Fruit fly (Drosophila melanogaster) whole organism, embryonic: ENCODE data around the gene vnd.

Experiments
- Antp ChIP-seq: fragments of 200-800 bp; sonication (Bioruptor generic); optimal IDR thresholded peaks from 3 replicates; lab custom pipeline; 2016; ENCODE audit warnings: missing biosample characterization, missing genetic modification characterization
- Bdp1 ChIP-seq: fragments of 200-800 bp; sonication (Bioruptor generic); optimal IDR thresholded peaks from 3 replicates; lab custom pipeline; 2016; ENCODE audit warnings: missing biosample characterization, missing genetic modification characterization
- CG1024 ChIP-seq: fragments of 200-800 bp; sonication (Bioruptor generic); IDR thresholded peaks from 2 replicates; pipeline ENCODE4 v1.3.6; 2022; ENCODE audit warnings: missing biosample characterization, missing genetic modification characterization
- CG10366 ChIP-seq: fragments of 200-800 bp; sonication (Bioruptor generic); IDR thresholded peaks from 2 replicates; pipeline ENCODE4 v1.3.6; 2022; ENCODE audit warnings: missing biosample characterization, missing genetic modification characterization
- CG10543 ChIP-seq: fragments of 200-800 bp; sonication (Bioruptor generic); optimal IDR thresholded peaks from 3 replicates; lab custom pipeline; 2017; ENCODE audit warnings: missing biosample characterization, mild to moderate bottlenecking, missing genetic modification characterization, moderate library complexity
- CG11696 ChIP-seq: fragments of 200-800 bp; sonication (Bioruptor generic); IDR thresholded peaks from 2 replicates; pipeline ENCODE4 v1.3.6; 2022; ENCODE audit warnings: missing biosample characterization, missing genetic modification characterization
- CG12236 ChIP-seq: fragments of 200-800 bp; sonication (Bioruptor generic); optimal IDR thresholded peaks from 2 replicates; lab custom pipeline; 2016; ENCODE audit warnings: missing biosample characterization, missing genetic modification characterization
- CG12659 ChIP-seq: fragments of 200-800 bp; sonication (Bioruptor generic); optimal IDR thresholded peaks from 3 replicates; lab custom pipeline; 2017; ENCODE audit warnings: mild to moderate bottlenecking, missing biosample characterization, missing genetic modification reagents, missing genetic modification characterization
- CG13287 ChIP-seq: fragments of 200-800 bp; sonication (Bioruptor generic); IDR thresholded peaks from 2 replicates; pipeline ENCODE4 v1.3.6; 2022; ENCODE audit warnings: missing biosample characterization, missing genetic modification characterization; ENCODE audit not compliant: partially characterized antibody
- CG14710 ChIP-seq: fragments of 200-800 bp; sonication (Bioruptor generic); optimal IDR thresholded peaks from 3 replicates; lab custom pipeline; 2019; ENCODE audit warnings: missing biosample characterization, mild to moderate bottlenecking, missing genetic modification characterization, moderate library complexity
- CG1529 ChIP-seq: fragments of 200-800 bp; sonication (Bioruptor generic); optimal IDR thresholded peaks from 3 replicates; lab custom pipeline; 2018; ENCODE audit warnings: missing biosample characterization, missing genetic modification characterization
- CG15514 ChIP-seq: fragments of 200-800 bp; sonication (Bioruptor generic); optimal IDR thresholded peaks from 3 replicates; lab custom pipeline; 2017; ENCODE audit warnings: missing biosample characterization, missing genetic modification characterization, mild to moderate bottlenecking, moderate library complexity, missing genetic modification reagents
- CG18011 ChIP-seq: fragments of 200-800 bp; sonication (Bioruptor generic); optimal IDR thresholded peaks from 2 replicates; lab custom pipeline; 2017; ENCODE audit warnings: missing biosample characterization, missing genetic modification characterization, mild to moderate bottlenecking, moderate library complexity, missing genotype
- CG18262 ChIP-seq: fragments of 200-800 bp; optimal IDR thresholded peaks from 3 replicates; lab custom pipeline; 2019; ENCODE audit warnings: missing biosample characterization, mild to moderate bottlenecking, missing genetic modification characterization, moderate library complexity
- CG34376 ChIP-seq: fragments of 200-800 bp; sonication (Bioruptor generic); optimal IDR thresholded peaks from 2 replicates; lab custom pipeline; 2018; ENCODE audit warnings: missing biosample characterization, mild to moderate bottlenecking, missing genetic modification characterization
- CG3838 ChIP-seq: fragments of 200-800 bp; sonication (Bioruptor generic); optimal IDR thresholded peaks from 3 replicates; lab custom pipeline; 2016; ENCODE audit warnings: missing biosample characterization, missing genetic modification characterization
- CG3995 ChIP-seq: fragments of 200-800 bp; sonication (Bioruptor generic); optimal IDR thresholded peaks from 3 replicates; lab custom pipeline; 2016; ENCODE audit warnings: missing biosample characterization, missing genetic modification characterization
- CG42726 ChIP-seq: fragments of 200-800 bp; sonication (Bioruptor generic); IDR thresholded peaks from 2 replicates; pipeline ENCODE4 v1.3.6; 2022; ENCODE audit warnings: missing biosample characterization, missing genetic modification characterization; ENCODE audit not compliant: partially characterized antibody
- CG6254 ChIP-seq: fragments of 200-800 bp; sonication (Bioruptor generic); optimal IDR thresholded peaks from 3 replicates; lab custom pipeline; 2017; ENCODE audit warnings: mild to moderate bottlenecking, missing biosample characterization, missing genetic modification reagents, missing genetic modification characterization
- CG6854 ChIP-seq: fragments of 200-800 bp; sonication (Bioruptor generic); optimal IDR thresholded peaks from 3 replicates; lab custom pipeline; 2017; ENCODE audit warnings: missing biosample characterization, mild to moderate bottlenecking, missing genetic modification characterization
- CG7987 ChIP-seq: fragments of 200-800 bp; sonication (Bioruptor generic); optimal IDR thresholded peaks from 2 replicates; lab custom pipeline; 2018; ENCODE audit warnings: missing biosample characterization, mild to moderate bottlenecking, missing genetic modification characterization, moderate library complexity
- CG8478 ChIP-seq: fragments of >200 bp; optimal IDR thresholded peaks from 2 replicates; lab custom pipeline; 2018
- CG9609 ChIP-seq: fragments of 200-800 bp; sonication (Bioruptor generic); optimal IDR thresholded peaks from 3 replicates; lab custom pipeline; 2016; ENCODE audit warnings: missing biosample characterization, missing genetic modification characterization
- Dbx ChIP-seq: fragments of 200-800 bp; sonication (Bioruptor generic); IDR thresholded peaks from 3 replicates; pipeline ENCODE4 v1.3.6; 2022; ENCODE audit warnings: missing biosample characterization, missing genetic modification characterization
- Dip3 ChIP-seq: fragments of 200-800 bp; sonication (Bioruptor generic); optimal IDR thresholded peaks from 3 replicates; lab custom pipeline; 2016; ENCODE audit warnings: missing biosample characterization, missing genetic modification characterization
- Dref ChIP-seq: fragments of 200-800 bp; sonication (Bioruptor generic); IDR thresholded peaks from 2 replicates; pipeline ENCODE4 v1.3.6; 2022; ENCODE audit warnings: missing biosample characterization, missing genetic modification characterization
- Drgx ChIP-seq: fragments of 200-800 bp; sonication (Bioruptor generic); IDR thresholded peaks from 2 replicates; pipeline ENCODE4 v1.3.6; 2022; ENCODE audit warnings: missing biosample characterization, missing genetic modification characterization
- GATAe ChIP-seq: fragments of 200-800 bp; sonication (Bioruptor generic); conservative IDR thresholded peaks from 2 replicates; pipeline ENCODE4 v1.3.6; 2022; ENCODE audit warnings: missing biosample characterization, missing genetic modification characterization
- HLH3B ChIP-seq: fragments of 200-800 bp; sonication (Bioruptor generic); IDR thresholded peaks from 2 replicates; pipeline ENCODE4 v1.3.6; 2022; ENCODE audit warnings: missing biosample characterization, missing genetic modification characterization
- HLH4C ChIP-seq: fragments of 200-800 bp; sonication (Bioruptor generic); IDR thresholded peaks from 3 replicates; pipeline ENCODE4 v1.3.6; 2022; ENCODE audit warnings: missing biosample characterization, missing genetic modification characterization; ENCODE audit not compliant: partially characterized antibody
- Max ChIP-seq: fragments of 200-800 bp; sonication (Bioruptor generic); optimal IDR thresholded peaks from 2 replicates; lab custom pipeline; 2016; ENCODE audit warnings: missing biosample characterization, mild to moderate bottlenecking, missing genetic modification characterization
- Meics ChIP-seq: fragments of 200-800 bp; sonication (Bioruptor generic); optimal IDR thresholded peaks from 2 replicates; lab custom pipeline; 2017; ENCODE audit warnings: missing biosample characterization, mild to moderate bottlenecking, missing genetic modification characterization
- Mrtf ChIP-seq: fragments of 200-800 bp; sonication (Bioruptor generic); IDR thresholded peaks from 3 replicates; pipeline ENCODE4 v1.3.6; 2022; ENCODE audit warnings: missing biosample characterization, missing genetic modification characterization
- NC2β ChIP-seq: fragments of 200-800 bp; sonication (Bioruptor generic); optimal IDR thresholded peaks from 2 replicates; lab custom pipeline; 2016; ENCODE audit warnings: missing biosample characterization, missing genetic modification characterization
- Opbp ChIP-seq: fragments of 200-800 bp; sonication (Bioruptor generic); IDR thresholded peaks from 3 replicates; pipeline ENCODE4 v1.3.6; 2022; ENCODE audit warnings: missing biosample characterization, missing genetic modification characterization; ENCODE audit not compliant: partially characterized antibody
- Scr ChIP-seq: fragments of 200-800 bp; sonication (Bioruptor generic); IDR thresholded peaks from 2 replicates; pipeline ENCODE4 v1.3.6; 2022; ENCODE audit warnings: missing biosample characterization, missing genetic modification characterization; ENCODE audit not compliant: partially characterized antibody
- Tbp ChIP-seq: fragments of >200 bp; optimal IDR thresholded peaks from 2 replicates; lab custom pipeline; 2018; ENCODE audit warnings: missing biosample characterization, missing genetic modification characterization
- crol ChIP-seq: fragments of 200-800 bp; sonication (Bioruptor generic); IDR thresholded peaks from 2 replicates; pipeline ENCODE4 v1.3.6; 2022; ENCODE audit warnings: missing biosample characterization, missing genetic modification characterization
- dmrt11E ChIP-seq: fragments of 200-800 bp; sonication (Bioruptor generic); optimal IDR thresholded peaks from 3 replicates; lab custom pipeline; 2018; ENCODE audit warnings: missing biosample characterization, mild to moderate bottlenecking, missing genetic modification characterization, moderate library complexity
- en ChIP-seq: fragments of 200-800 bp; sonication (Bioruptor generic); optimal IDR thresholded peaks from 2 replicates; lab custom pipeline; 2016; ENCODE audit warnings: missing biosample characterization, missing genetic modification characterization
- fru ChIP-seq: fragments of >200 bp; optimal IDR thresholded peaks from 2 replicates; lab custom pipeline; 2017
- klu ChIP-seq: fragments of 200-800 bp; sonication (Bioruptor generic); IDR thresholded peaks from 2 replicates; pipeline ENCODE4 v1.3.6; 2022; ENCODE audit warnings: missing biosample characterization, missing genetic modification characterization
- lilli ChIP-seq: fragments of 200-800 bp; sonication (Bioruptor generic); optimal IDR thresholded peaks from 3 replicates; lab custom pipeline; 2016; ENCODE audit warnings: missing biosample characterization, missing genetic modification characterization
- lmd ChIP-seq: fragments of 200-800 bp; sonication (Bioruptor generic); IDR thresholded peaks from 2 replicates; pipeline ENCODE4 v1.3.6; 2022; ENCODE audit warnings: missing biosample characterization, missing genetic modification characterization
- pfk ChIP-seq: fragments of 200-800 bp; sonication (Bioruptor generic); optimal IDR thresholded peaks from 2 replicates; lab custom pipeline; 2018; ENCODE audit warnings: missing biosample characterization, mild to moderate bottlenecking, missing genetic modification characterization, moderate library complexity
- phol ChIP-seq: fragments of 200-800 bp; sonication (Bioruptor generic); optimal IDR thresholded peaks from 3 replicates; lab custom pipeline; 2018; ENCODE audit warnings: missing biosample characterization, mild to moderate bottlenecking, missing genetic modification characterization, moderate library complexity
- pzg ChIP-seq: fragments of 200-800 bp; sonication (Bioruptor generic); optimal IDR thresholded peaks from 3 replicates; lab custom pipeline; 2018; ENCODE audit warnings: missing biosample characterization, mild to moderate bottlenecking, missing genetic modification characterization, moderate library complexity
- sens ChIP-seq: fragments of 200-800 bp; sonication (Bioruptor generic); peaks from one replicate; lab custom pipeline; 2016; ENCODE audit warnings: missing biosample characterization, missing genetic modification characterization
- stwl ChIP-seq: fragments of 200-800 bp; sonication (Bioruptor generic); optimal IDR thresholded peaks from 3 replicates; lab custom pipeline; 2018; ENCODE audit warnings: missing biosample characterization, mild to moderate bottlenecking, missing genetic modification characterization, moderate library complexity
- tgo ChIP-seq: fragments of 200-800 bp; sonication (Bioruptor generic); IDR thresholded peaks from 3 replicates; pipeline ENCODE4 v1.3.6; 2022; ENCODE audit warnings: missing biosample characterization, missing genetic modification characterization
- tin ChIP-seq: fragments of 200-800 bp; sonication (Bioruptor generic); optimal IDR thresholded peaks from 3 replicates; lab custom pipeline; 2016; ENCODE audit warnings: missing biosample characterization, missing genetic modification characterization
- unc-4 ChIP-seq: fragments of 200-800 bp; sonication (Bioruptor generic); IDR thresholded peaks from 2 replicates; pipeline ENCODE4 v1.3.6; 2022; ENCODE audit warnings: missing biosample characterization, missing genetic modification characterization; ENCODE audit not compliant: partially characterized antibody

Gene vnd

dm6 chrX:621132-621555, 39.2 kb downstream of the vnd start, which contains the start of the genes CG13365 and Vsp37A (continued):
- TF ChIP-seq lmd: no peak
- peak; percentile 74 for TF ChIP-seq CG14710
- TF ChIP-seq klu: peak; percentile 29; the same call in 1 of the 2 replicates
- no peak for TF ChIP-seq CG18011
- peak; percentile 36 for TF ChIP-seq dmrt11E
- TF ChIP-seq CG3838 (GFP tag; lab: Kevin White, UChicago): no peak
- TF ChIP-seq Dbx (GFP tag; lab: Robert Waterston, UW): 0 out of 3 replicates have a peak, but pooled peaks have one; percentile 40
- TF ChIP-seq CG9609 (GFP tag; lab: Kevin White, UChicago): peak; percentile 22
- peak; percentile 58 for TF ChIP-seq CG34376
- peak; percentile 58 for TF ChIP-seq Antp (GFP tag; lab: Kevin White, UChicago)
- no peak for TF ChIP-seq CG1024
- peak; percentile 20; the same call in 1 of the 2 replicates for TF ChIP-seq CG10366
- peak; percentile 65 for TF ChIP-seq CG12659 (GFP tag; lab: Kevin White, UChicago)
- TF ChIP-seq Max (GFP tag; lab: Kevin White, UChicago): peak; percentile 52
- TF ChIP-seq en (GFP tag; lab: Kevin White, UChicago): no peak
- peak; percentile 32 for TF ChIP-seq CG18262
- TF ChIP-seq phol (tag; lab: Kevin White, UChicago): peak; percentile 50
- TF ChIP-seq CG11696: no peak
- TF ChIP-seq tgo: peak; percentile 31; the same call in 2 of the 3 replicates
- peak; percentile 40 for TF ChIP-seq Bdp1 (GFP tag; lab: Kevin White, UChicago)
- no peak for TF ChIP-seq CG6254 (GFP tag; lab: Kevin White, UChicago)
- peak; percentile 44 for TF ChIP-seq Dip3 (GFP tag; lab: Kevin White, UChicago)
- peak; percentile 63 for TF ChIP-seq lilli
- TF ChIP-seq Drgx (GFP tag; lab: Robert Waterston, UW): no peak
- peak; percentile 4 for TF ChIP-seq CG1529 (GFP tag; lab: Kevin White, UChicago)
- peak; percentile 74 for TF ChIP-seq CG3995 (GFP tag; lab: Kevin White, UChicago)
- peak; percentile 36 for TF ChIP-seq tin (GFP tag; lab: Kevin White, UChicago)
- no peak for TF ChIP-seq NC2β (GFP tag; lab: Kevin White, UChicago)

- TF ChIP-seq Dref (GFP tag; lab: Robert Waterston, UW): peak; percentile 43
- no peak for TF ChIP-seq CG7987
- no peak for TF ChIP-seq sens
- no peak for TF ChIP-seq Mrtf (GFP tag; lab: Robert Waterston, UW)
- 0 out of 3 replicates have a peak, but pooled peaks have one; percentile 26 for TF ChIP-seq HLH4C (GFP tag; lab: Robert Waterston, UW)
- TF ChIP-seq Opbp (GFP tag; lab: Robert Waterston, UW): 0 out of 3 replicates have a peak, but pooled peaks have one; percentile 44
- no peak for TF ChIP-seq CG42726 (GFP tag; lab: Robert Waterston, UW)
- TF ChIP-seq CG15514 (GFP tag; lab: Kevin White, UChicago): peak; percentile 32
- TF ChIP-seq GATAe (GFP tag; lab: Robert Waterston, UW): peak; percentile 68
- TF ChIP-seq CG6854: no peak
- TF ChIP-seq crol: peak; percentile 78
- no peak for TF ChIP-seq CG12236 (GFP tag; lab: Kevin White, UChicago)
- TF ChIP-seq CG8478 (lab: Kevin White, UChicago): no peak
- peak; percentile 17 for TF ChIP-seq pzg (GFP tag; lab: Kevin White, UChicago)
- no peak for TF ChIP-seq Tbp (GFP tag; lab: Kevin White, UChicago)
- TF ChIP-seq CG1024: no peak
- TF ChIP-seq CG13287 (GFP tag; lab: Robert Waterston, UW): peak; percentile 22; the same call in 1 of the 2 replicates
- no peak for TF ChIP-seq HLH3B
- no peak for TF ChIP-seq stwl (tag; lab: Kevin White, UChicago)
- no peak for TF ChIP-seq CG10543 (GFP tag; lab: Kevin White, UChicago)
- no peak for TF ChIP-seq pfk (GFP tag; lab: Kevin White, UChicago)
- TF ChIP-seq unc-4: 0 out of 2 replicates have a peak, but pooled peaks have one; percentile 21
- TF ChIP-seq fru: no peak
- TF ChIP-seq Meics (GFP tag; lab: Kevin White, UChicago): no peak
- TF ChIP-seq Scr (GFP tag; lab: Robert Waterston, UW): peak; percentile 46
Measured at dm6 chrX:623357-623756, 41.4 kb downstream of the vnd start, which contains the start of gene CG13369. TSS of gene CG13369 (plus strand) at chrX:623468.
